Worm (Caenorhabditis elegans) whole organism, young adult: Measurements from ENCODE around the gene clc-32.

Source experiments
- B0019.2 ChIP-seq: fragments of 200-800 bp; sonication (Bioruptor generic); conservative IDR thresholded peaks from 2 replicates; pipeline ENCODE4 v1.3.6; 2022; ENCODE audit warnings: missing genetic modification reagents, missing genetic modification characterization, missing compliant biosample characterization
- B0336.3 ChIP-seq: fragments of 200-800 bp; sonication (Bioruptor generic); IDR thresholded peaks from 2 replicates; pipeline ENCODE4 v1.3.6; 2022; ENCODE audit warnings: missing genetic modification characterization, missing compliant biosample characterization
- C17E4.6 ChIP-seq: fragments of 200-800 bp; sonication (Bioruptor generic); IDR thresholded peaks from 2 replicates; pipeline ENCODE4 v1.3.6; 2022; ENCODE audit warnings: missing genetic modification reagents, missing genetic modification characterization, missing compliant biosample characterization
- F22D6.2 ChIP-seq: sonication (generic microtip); optimal IDR thresholded peaks from 2 replicates; lab custom pipeline; 2016; ENCODE audit warnings: mild to moderate bottlenecking, missing genetic modification characterization, missing compliant biosample characterization
- F39B2.1 ChIP-seq: fragments of 200-800 bp; sonication (Bioruptor generic); IDR thresholded peaks from 2 replicates; pipeline ENCODE4 v1.3.6; 2022; ENCODE audit warnings: missing genetic modification reagents, missing genetic modification characterization, missing compliant biosample characterization
- F49E8.2 ChIP-seq: sonication (generic microtip); optimal IDR thresholded peaks from 3 replicates; lab custom pipeline; 2017; ENCODE audit warnings: missing genetic modification characterization, mild to moderate bottlenecking, missing compliant biosample characterization, antibody characterized with exemption, moderate library complexity; ENCODE audit not compliant: insufficient read depth
- F52B5.7 ChIP-seq: sonication (generic microtip); optimal IDR thresholded peaks from 2 replicates; lab custom pipeline; 2016; ENCODE audit warnings: mild to moderate bottlenecking, missing genetic modification characterization, missing compliant biosample characterization
- F55B11.4 ChIP-seq: sonication (generic microtip); optimal IDR thresholded peaks from 2 replicates; lab custom pipeline; 2016; ENCODE audit warnings: missing compliant biosample characterization, missing genetic modification characterization, borderline replicate concordance; ENCODE audit not compliant: insufficient read depth
- F57A8.1 ChIP-seq: fragments of 200-800 bp; sonication (Bioruptor generic); optimal IDR thresholded peaks from 2 replicates; lab custom pipeline; 2018; ENCODE audit warnings: mild to moderate bottlenecking, missing genetic modification characterization, moderate library complexity, missing compliant biosample characterization
- K12H6.12 ChIP-seq: fragments of 200-800 bp; sonication (Bioruptor generic); optimal IDR thresholded peaks from 2 replicates; lab custom pipeline; 2018; ENCODE audit warnings: mild to moderate bottlenecking, missing genetic modification characterization, missing compliant biosample characterization
- Y53F4B.3 ChIP-seq: fragments of 200-800 bp; sonication (Bioruptor generic); IDR thresholded peaks from 2 replicates; pipeline ENCODE4 v1.3.6; 2022; ENCODE audit warnings: missing genetic modification reagents, missing genetic modification characterization, missing compliant biosample characterization
- Y56A3A.18 ChIP-seq: fragments of 200-800 bp; sonication (Bioruptor generic); IDR thresholded peaks from 2 replicates; pipeline ENCODE4 v1.3.6; 2022; ENCODE audit warnings: missing genetic modification reagents, missing genetic modification characterization, missing compliant biosample characterization
- Y95B8A.8 ChIP-seq: fragments of 200-800 bp; sonication (Bioruptor generic); IDR thresholded peaks from 2 replicates; pipeline ENCODE4 v1.3.6; 2022; ENCODE audit warnings: missing genetic modification reagents, missing genetic modification characterization, missing compliant biosample characterization
- ZK185.1 ChIP-seq: sonication (generic microtip); optimal IDR thresholded peaks from 2 replicates; lab custom pipeline; 2016; ENCODE audit warnings: mild to moderate bottlenecking, missing genetic modification characterization, missing compliant biosample characterization; ENCODE audit not compliant: poor library complexity, severe bottlenecking
- aptf-2 ChIP-seq: fragments of 200-800 bp; sonication (Bioruptor generic); conservative IDR thresholded peaks from 2 replicates; pipeline ENCODE4 v1.3.6; 2022; ENCODE audit warnings: missing genetic modification reagents, missing genetic modification characterization, missing compliant biosample characterization
- bed-1 ChIP-seq: fragments of 200-800 bp; sonication (Bioruptor generic); IDR thresholded peaks from 2 replicates; pipeline ENCODE4 v1.3.6; 2022; ENCODE audit warnings: missing genetic modification reagents, missing genetic modification characterization, missing compliant biosample characterization
- cebp-1 ChIP-seq, 2 experiments: fragments of 200-800 bp in 1 of 2; sonication (Bioruptor generic) in 1 of 2; sonication (generic microtip) in 1 of 2; IDR thresholded peaks in 1 of 2; optimal IDR thresholded peaks in 1 of 2; 2 replicates each; pipeline versions ENCODE4 v1.3.6 to Lab custom; 2017 to 2022; ENCODE audit warnings: missing compliant biosample characterization in 2 of 2, missing genetic modification characterization in 2 of 2, mild to moderate bottlenecking in 1 of 2, missing genetic modification reagents in 1 of 2, moderate library complexity in 1 of 2
- ceh-27 ChIP-seq: fragments of 200-800 bp; sonication (Bioruptor generic); optimal IDR thresholded peaks from 2 replicates; lab custom pipeline; 2018; ENCODE audit warnings: mild to moderate bottlenecking, missing genetic modification characterization, moderate library complexity, missing compliant biosample characterization
- ceh-79 ChIP-seq: sonication (generic microtip); optimal IDR thresholded peaks from 2 replicates; lab custom pipeline; 2017; ENCODE audit warnings: mild to moderate bottlenecking, missing genetic modification characterization, missing compliant biosample characterization
- ceh-91 ChIP-seq: fragments of 200-800 bp; sonication (Bioruptor generic); IDR thresholded peaks from 2 replicates; pipeline ENCODE4 v1.3.6; 2022; ENCODE audit warnings: missing genetic modification reagents, missing genetic modification characterization, missing compliant biosample characterization
- chd-7 ChIP-seq: sonication (generic microtip); optimal IDR thresholded peaks from 2 replicates; lab custom pipeline; 2016; ENCODE audit warnings: mild to moderate bottlenecking, missing genetic modification characterization, moderate library complexity, missing compliant biosample characterization
- dpff-1 ChIP-seq: sonication (generic microtip); optimal IDR thresholded peaks from 2 replicates; lab custom pipeline; 2017; ENCODE audit warnings: mild to moderate bottlenecking, missing genetic modification characterization, missing compliant biosample characterization
- dpl-1 ChIP-seq: fragments of 150-350 bp; optimal IDR thresholded peaks from 2 replicates; lab custom pipeline; 2014; ENCODE audit warnings: missing biosample characterization, missing genetic modification reagents, missing genetic modification characterization
- ets-4 ChIP-seq: fragments of 200-800 bp; sonication (Bioruptor generic); optimal IDR thresholded peaks from 2 replicates; lab custom pipeline; 2018; ENCODE audit warnings: mild to moderate bottlenecking, missing genetic modification characterization, missing compliant biosample characterization
- hlh-12 ChIP-seq: sonication (generic microtip); optimal IDR thresholded peaks from 2 replicates; lab custom pipeline; 2016; ENCODE audit warnings: missing genetic modification characterization, missing compliant biosample characterization
- hmg-1.2 ChIP-seq: fragments of 200-800 bp; sonication (Bioruptor generic); IDR thresholded peaks from 2 replicates; pipeline ENCODE4 v1.3.6; 2022; ENCODE audit warnings: missing genetic modification reagents, missing genetic modification characterization, missing compliant biosample characterization
- hmg-20 ChIP-seq: fragments of 200-800 bp; sonication (Bioruptor generic); IDR thresholded peaks from 2 replicates; pipeline ENCODE4 v1.3.6; 2022; ENCODE audit warnings: missing genetic modification reagents, missing genetic modification characterization, missing compliant biosample characterization
- lin-35 ChIP-seq, 3 experiments: fragments of 150-350 bp in 2 of 3; sonication (generic microtip) in 1 of 3; optimal IDR thresholded peaks; 2 replicates each; lab custom pipeline; 2014 to 2018; ENCODE audit warnings: missing biosample characterization in 3 of 3, missing genetic modification characterization in 3 of 3, missing genetic modification reagents in 3 of 3
- madf-10 ChIP-seq: sonication (generic microtip); optimal IDR thresholded peaks from 2 replicates; lab custom pipeline; 2016; ENCODE audit warnings: mild to moderate bottlenecking, missing genetic modification characterization, missing compliant biosample characterization
- madf-6 ChIP-seq: fragments of 200-800 bp; sonication (Bioruptor generic); IDR thresholded peaks from 2 replicates; pipeline ENCODE4 v1.3.6; 2022; ENCODE audit warnings: missing genetic modification reagents, missing genetic modification characterization, missing compliant biosample characterization
- nfya-2 ChIP-seq: fragments of 200-800 bp; sonication (Bioruptor generic); IDR thresholded peaks from 2 replicates; pipeline ENCODE4 v1.3.6; 2022; ENCODE audit warnings: missing genetic modification reagents, missing genetic modification characterization, missing compliant biosample characterization
- nfyb-1 ChIP-seq: fragments of 200-800 bp; sonication (Bioruptor generic); IDR thresholded peaks from 2 replicates; pipeline ENCODE4 v1.3.6; 2022; ENCODE audit warnings: missing genetic modification reagents, missing genetic modification characterization, missing compliant biosample characterization
- rcor-1 ChIP-seq: fragments of 200-800 bp; sonication (Bioruptor generic); IDR thresholded peaks from 2 replicates; pipeline ENCODE4 v1.3.6; 2022; ENCODE audit warnings: missing genetic modification reagents, missing genetic modification characterization, missing compliant biosample characterization
- rec-8 ChIP-seq, 2 experiments: sonication (generic microtip); optimal IDR thresholded peaks; 2 replicates each; lab custom pipeline; 2016; ENCODE audit warnings: mild to moderate bottlenecking in 2 of 2, missing genetic modification characterization in 2 of 2, missing genetic modification reagents in 2 of 2, missing genotype in 2 of 2, missing biosample characterization in 1 of 2, missing compliant biosample characterization in 1 of 2, moderate library complexity in 1 of 2
- sdz-38 ChIP-seq: sonication (generic microtip); optimal IDR thresholded peaks from 2 replicates; lab custom pipeline; 2016; ENCODE audit warnings: missing genotype, missing genetic modification characterization, missing compliant biosample characterization
- sea-2 ChIP-seq: fragments of 200-800 bp; sonication (Bioruptor generic); IDR thresholded peaks from 2 replicates; pipeline ENCODE4 v1.3.6; 2022; ENCODE audit warnings: missing genetic modification characterization, missing compliant biosample characterization
- xnd-1 ChIP-seq: sonication (generic microtip); optimal IDR thresholded peaks from 2 replicates; lab custom pipeline; 2016; ENCODE audit warnings: missing genotype, missing genetic modification reagents, missing genetic modification characterization, missing compliant biosample characterization
- ztf-22 ChIP-seq: fragments of 200-800 bp; sonication (Bioruptor generic); optimal IDR thresholded peaks from 2 replicates; lab custom pipeline; 2018; ENCODE audit warnings: mild to moderate bottlenecking, missing genetic modification characterization, moderate library complexity, missing compliant biosample characterization
- ztf-25 ChIP-seq: fragments of 200-800 bp; sonication (Bioruptor generic); IDR thresholded peaks from 2 replicates; pipeline ENCODE4 v1.3.6; 2022; ENCODE audit warnings: missing genetic modification reagents, missing genetic modification characterization, missing compliant biosample characterization

Gene clc-32

ce11 chrV:16139529-16139928, 1.4 kb downstream of the clc-32 start, which contains the start of gene clc-11:
Gene clc-11, minus strand, starts transcription at chrV:16139629.
- TF ChIP-seq rcor-1 (GFP tag; lab: Robert Waterston, UW) (no peak), F52B5.7 (tag; lab: Kevin White, UChicago) (no peak), bed-1 (GFP tag; lab: Robert Waterston, UW) (no peak), aptf-2 (GFP tag; lab: Robert Waterston, UW) (no peak), madf-6 (no peak), Y56A3A.18 (GFP tag; lab: Robert Waterston, UW) (no peak), sdz-38 (tag; lab: Kevin White, UChicago) (no peak), Y53F4B.3 (GFP tag; lab: Robert Waterston, UW) (no peak), dpl-1 (GFP tag; lab: Kevin White, UChicago) (no peak), Y95B8A.8 (no peak), ceh-79 (no peak), F49E8.2 (tag; lab: Kevin White, UChicago) (no peak), B0019.2 (GFP tag; lab: Robert Waterston, UW) (no peak), lin-35 (GFP tag; optimal IDR thresholded peaks at IDR 0.05; lab: Kevin White, UChicago) (no peak)

ce11 chrV:16137043-16137442, 3.9 kb downstream of the clc-32 start, which contains the start of gene F44G3.7:
Gene F44G3.7, minus strand, starts transcription at chrV:16137143.
- TF ChIP-seq F39B2.1 (no peak), dpl-1 (GFP tag; lab: Kevin White, UChicago) (no peak), xnd-1 (tag; lab: Kevin White, UChicago) (no peak), madf-10 (no peak), ztf-22 (no peak), ets-4 (no peak), C17E4.6 (GFP tag; lab: Robert Waterston, UW) (no peak), K12H6.12 (tag; lab: Kevin White, UChicago) (no peak)
- TF ChIP-seq, all 124 proteins: peak for 0

ce11 chrV:16132705-16133104, 8.3 kb downstream of the clc-32 start, which contains the start of gene fbxa-144:
Gene fbxa-144, minus strand, starts transcription at chrV:16132805.
- TF ChIP-seq madf-6, result no peak
- no peak for TF ChIP-seq F22D6.2 (tag; lab: Kevin White, UChicago)
- TF ChIP-seq ceh-91, result no peak
- TF ChIP-seq ztf-25 (GFP tag; lab: Robert Waterston, UW), result no peak
- no peak for TF ChIP-seq B0336.3 (GFP tag; lab: Robert Waterston, UW)
- no peak for TF ChIP-seq F57A8.1 (GFP tag; lab: Kevin White, UChicago)
- no peak for TF ChIP-seq F55B11.4 (tag; lab: Kevin White, UChicago)
- no peak for TF ChIP-seq ceh-79
- TF ChIP-seq rec-8 (tag; optimal IDR thresholded peaks at IDR 0.05; lab: Kevin White, UChicago), result no peak
- TF ChIP-seq F49E8.2 (tag; lab: Kevin White, UChicago), result no peak
- no peak for TF ChIP-seq hlh-12
- TF ChIP-seq ceh-27 (GFP tag; lab: Kevin White, UChicago), result no peak
- no peak for TF ChIP-seq dpl-1 (GFP tag; lab: Kevin White, UChicago)
- TF ChIP-seq sea-2 (GFP tag; lab: Robert Waterston, UW), result no peak
- TF ChIP-seq ZK185.1 (tag; lab: Kevin White, UChicago), result no peak
- TF ChIP-seq dpff-1 (tag; lab: Kevin White, UChicago), result no peak
- no peak for TF ChIP-seq chd-7 (tag; lab: Kevin White, UChicago)

ce11 chrV:16132215-16132614, 8.8 kb downstream of the clc-32 start:
- TF ChIP-seq hmg-1.2 (GFP tag; lab: Robert Waterston, UW) (no peak), nfyb-1 (GFP tag; lab: Robert Waterston, UW) (no peak), B0336.3 (GFP tag; lab: Robert Waterston, UW) (no peak), nfya-2 (GFP tag; lab: Robert Waterston, UW) (no peak), F49E8.2 (tag; lab: Kevin White, UChicago) (no peak), cebp-1 (GFP tag; IDR thresholded peaks at IDR 0.05; lab: Robert Waterston, UW) (peak; percentile 76; the same call in 1 of the 2 replicates), cebp-1 (tag; optimal IDR thresholded peaks at IDR 0.05; lab: Kevin White, UChicago) (peak; percentile 95), hmg-20 (GFP tag; lab: Robert Waterston, UW) (no peak)
